Fruit fly (Drosophila melanogaster): Measurements from ENCODE around the gene Msr-110.

Gene Msr-110

DNA sequence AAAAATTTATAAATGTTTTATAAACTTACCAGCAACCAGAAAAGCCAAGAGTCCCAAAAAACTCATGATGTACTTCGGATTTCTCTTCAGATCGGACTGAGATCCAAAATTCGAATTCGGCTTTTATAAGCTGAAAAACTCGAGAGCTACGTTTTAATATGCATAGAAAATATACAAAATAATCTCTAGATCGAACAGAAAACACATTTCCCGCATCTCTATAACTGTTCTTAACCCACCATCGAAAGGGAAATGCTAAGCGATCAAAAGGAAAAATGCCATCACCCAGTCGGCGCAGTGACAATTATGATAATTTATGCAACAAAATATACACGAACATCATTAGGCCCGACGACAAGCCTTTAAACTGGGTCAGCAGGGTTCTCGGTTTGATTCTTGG, 22.4 kb upstream of the Msr-110 start, which contains the start of gene CG10591:
TSS of gene CG10591 (minus strand) at position 101 of the 400 bp plus-strand sequence.
- TF ChIP-seq Dfd (GFP tag; optimal IDR thresholded peaks at IDR 0.05) = no peak
- no peak for TF ChIP-seq dmrt93B (GFP tag; optimal IDR thresholded peaks at IDR 0.05)
- no peak for TF ChIP-seq OdsH (GFP tag; optimal IDR thresholded peaks at IDR 0.05)

- TF ChIP-seq lola (GFP tag; optimal IDR thresholded peaks at IDR 0.05) (no peak), h (GFP tag; optimal IDR thresholded peaks at IDR 0.05) (no peak), Myc (optimal IDR thresholded peaks at IDR 0.05) (no peak), foxo (GFP tag; optimal IDR thresholded peaks at IDR 0.05) (no peak), Hr78 (GFP tag; optimal IDR thresholded peaks at IDR 0.05) (no peak), CrebA (GFP tag; optimal IDR thresholded peaks at IDR 0.05; ENCODE audit: borderline replicate concordance) (no peak), dl (GFP tag; optimal IDR thresholded peaks at IDR 0.05; ENCODE audit: insufficient read depth in 1 of 2, partially characterized antibody in 2 of 2) (no peak), Rel (GFP tag; optimal IDR thresholded peaks at IDR 0.05) (no peak), Rel (tag; optimal IDR thresholded peaks at IDR 0.05) (no peak), sage (GFP tag; optimal IDR thresholded peaks at IDR 0.05) (no peak), rgr (GFP tag; optimal IDR thresholded peaks at IDR 0.05) (no peak), ey (GFP tag; optimal IDR thresholded peaks at IDR 0.05) (no peak), psq (GFP tag; optimal IDR thresholded peaks at IDR 0.05) (no peak), pan (optimal IDR thresholded peaks at IDR 0.05) (no peak), dsf (GFP tag; optimal IDR thresholded peaks at IDR 0.05; ENCODE audit: borderline replicate concordance) (no peak), Dif (GFP tag; optimal IDR thresholded peaks at IDR 0.05; ENCODE audit: partially characterized antibody) (no peak)
Observed at dm6 chr3L:5594853-5595593, 17.9 kb upstream of the Msr-110 start, which contains the start of the genes Alp10 and Alp9. TSS of gene Alp10 (minus strand) at chr3L:5595272. TSS of gene Alp9 (plus strand) at chr3L:5595542.

DNA sequence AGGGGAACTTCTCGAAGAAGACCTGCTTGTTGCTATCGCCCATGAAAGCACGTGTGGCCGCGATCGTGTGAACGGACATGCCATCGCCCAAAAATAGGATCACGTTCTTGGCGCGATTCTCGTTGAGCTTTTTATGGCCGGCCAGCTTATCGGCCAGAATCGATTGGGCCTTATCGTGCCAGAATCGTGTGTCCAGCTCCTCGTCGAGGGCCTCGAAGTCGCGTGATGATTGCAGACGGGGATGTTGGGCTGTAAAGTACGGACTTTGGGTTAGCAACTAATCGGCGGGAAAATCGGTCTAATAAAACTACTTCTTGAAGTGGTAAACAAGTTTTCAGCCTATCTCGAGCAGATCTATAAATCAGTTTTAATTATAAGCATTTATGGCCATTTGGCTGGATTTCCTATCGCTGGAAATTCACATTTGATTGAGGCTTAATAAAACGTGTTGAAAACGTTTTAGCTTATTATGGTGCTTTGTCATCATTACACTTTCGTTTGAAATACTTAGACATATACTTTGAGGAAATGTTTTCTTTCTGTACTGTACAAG, 17.1 kb upstream of the Msr-110 start:
- TF ChIP-seq OdsH (GFP tag; optimal IDR thresholded peaks at IDR 0.05) (no peak), Dif (GFP tag; optimal IDR thresholded peaks at IDR 0.05; ENCODE audit: partially characterized antibody) (no peak), ey (GFP tag; optimal IDR thresholded peaks at IDR 0.05) (no peak), Sp1 (GFP tag; optimal IDR thresholded peaks at IDR 0.05) (no peak), N (GFP tag; optimal IDR thresholded peaks at IDR 0.05) (no peak), dsf (GFP tag; optimal IDR thresholded peaks at IDR 0.05; ENCODE audit: borderline replicate concordance) (no peak), GATAd (GFP tag; optimal IDR thresholded peaks at IDR 0.05) (no peak), Rel (GFP tag; optimal IDR thresholded peaks at IDR 0.05) (no peak), Rel (tag; optimal IDR thresholded peaks at IDR 0.05) (no peak), sage (GFP tag; optimal IDR thresholded peaks at IDR 0.05) (no peak)

- TF ChIP-seq h (GFP tag; optimal IDR thresholded peaks at IDR 0.05) = no peak
- TF ChIP-seq pan (optimal IDR thresholded peaks at IDR 0.05) = no peak
- no peak for TF ChIP-seq Hr83 (GFP tag; optimal IDR thresholded peaks at IDR 0.05; ENCODE audit: poor library complexity, severe bottlenecking)
- no peak for TF ChIP-seq CrebA (GFP tag; optimal IDR thresholded peaks at IDR 0.05; ENCODE audit: borderline replicate concordance)
- TF ChIP-seq psq (GFP tag; optimal IDR thresholded peaks at IDR 0.05) = no peak
- no peak for TF ChIP-seq rgr (GFP tag; optimal IDR thresholded peaks at IDR 0.05)
- no peak for TF ChIP-seq dmrt93B (GFP tag; optimal IDR thresholded peaks at IDR 0.05)
- TF ChIP-seq ey (GFP tag; optimal IDR thresholded peaks at IDR 0.05) = no peak
- TF ChIP-seq Dif (GFP tag; optimal IDR thresholded peaks at IDR 0.05; ENCODE audit: partially characterized antibody) = no peak
- no peak for TF ChIP-seq Dfd (GFP tag; optimal IDR thresholded peaks at IDR 0.05)
- TF ChIP-seq brk (GFP tag; optimal IDR thresholded peaks at IDR 0.05) = no peak
- TF ChIP-seq Sp1 (GFP tag; optimal IDR thresholded peaks at IDR 0.05) = no peak
- no peak for TF ChIP-seq woc (GFP tag; optimal IDR thresholded peaks at IDR 0.05)
- no peak for TF ChIP-seq Hr78 (GFP tag; optimal IDR thresholded peaks at IDR 0.05)
- TF ChIP-seq Jra (GFP tag; optimal IDR thresholded peaks at IDR 0.05) = no peak
- no peak for TF ChIP-seq usp (GFP tag; optimal IDR thresholded peaks at IDR 0.05)
- no peak for TF ChIP-seq dsf (GFP tag; optimal IDR thresholded peaks at IDR 0.05; ENCODE audit: borderline replicate concordance)
- TF ChIP-seq HLH106 (tag; optimal IDR thresholded peaks at IDR 0.05) = no peak
Observed at dm6 chr3L:5592437-5592836, 15.3 kb upstream of the Msr-110 start, which contains the start of gene spo. TSS of gene spo (minus strand) at chr3L:5592571.

DNA sequence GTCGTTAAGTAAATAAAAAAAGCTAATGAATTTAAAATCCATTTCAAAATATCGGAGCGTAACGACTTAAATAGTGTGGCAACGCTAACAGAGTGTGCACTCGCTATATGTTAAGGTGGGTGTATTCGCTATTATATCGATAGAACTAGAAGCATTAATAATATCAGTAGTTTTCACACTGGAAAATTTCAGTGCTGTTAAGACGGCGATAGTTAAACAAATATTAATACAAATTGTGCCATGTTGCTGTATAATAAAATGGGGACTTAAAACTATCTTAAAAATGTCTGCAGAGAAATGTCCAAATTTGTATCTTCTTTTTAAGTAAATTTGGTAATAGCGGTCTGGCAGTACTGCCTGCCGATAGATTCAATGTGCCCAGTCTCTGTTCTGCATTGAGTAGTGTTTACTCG, 6.2 kb upstream of the Msr-110 start:
- TF ChIP-seq CG32264 (GFP tag; optimal IDR thresholded peaks at IDR 0.05) = peak; percentile 64
- no peak for TF ChIP-seq N (GFP tag; optimal IDR thresholded peaks at IDR 0.05)
- no peak for TF ChIP-seq Hnf4 (GFP tag; optimal IDR thresholded peaks at IDR 0.05)
- no peak for TF ChIP-seq Rel (GFP tag; optimal IDR thresholded peaks at IDR 0.05)
- TF ChIP-seq Rel (tag; optimal IDR thresholded peaks at IDR 0.05) = no peak
- TF ChIP-seq foxo (GFP tag; optimal IDR thresholded peaks at IDR 0.05) = peak in 1 of 2 experiments; percentile 7
- TF ChIP-seq pan (optimal IDR thresholded peaks at IDR 0.05) = no peak
- no peak for TF ChIP-seq sage (GFP tag; optimal IDR thresholded peaks at IDR 0.05)
- TF ChIP-seq woc (GFP tag; optimal IDR thresholded peaks at IDR 0.05) = no peak
- no peak for TF ChIP-seq br (GFP tag; optimal IDR thresholded peaks at IDR 0.05)
- TF ChIP-seq HLH106 (tag; optimal IDR thresholded peaks at IDR 0.05) = peak; percentile 86
- TF ChIP-seq Dif (GFP tag; optimal IDR thresholded peaks at IDR 0.05; ENCODE audit: partially characterized antibody) = no peak
- TF ChIP-seq tai (GFP tag; optimal IDR thresholded peaks at IDR 0.05) = no peak
- no peak for TF ChIP-seq lola (GFP tag; optimal IDR thresholded peaks at IDR 0.05)
- TF ChIP-seq Vsx2 (GFP tag; optimal IDR thresholded peaks at IDR 0.05; ENCODE audit: partially characterized antibody) = no peak
- TF ChIP-seq fru (GFP tag; optimal IDR thresholded peaks at IDR 0.05) = peak; percentile 81
- no peak for TF ChIP-seq Abd-B (GFP tag; optimal IDR thresholded peaks at IDR 0.05)
- TF ChIP-seq Hr78 (GFP tag; optimal IDR thresholded peaks at IDR 0.05) = no peak
- peak; percentile 74 for TF ChIP-seq sv (GFP tag; optimal IDR thresholded peaks at IDR 0.05)
- TF ChIP-seq dmrt93B (GFP tag; optimal IDR thresholded peaks at IDR 0.05) = no peak
- TF ChIP-seq Jra (GFP tag; optimal IDR thresholded peaks at IDR 0.05) = no peak
- no peak for TF ChIP-seq Dfd (GFP tag; optimal IDR thresholded peaks at IDR 0.05)
- TF ChIP-seq Myc (optimal IDR thresholded peaks at IDR 0.05) = no peak
